Worm (Caenorhabditis elegans) whole organism, L4/young adult: ENCODE data around the gene Y40B10A.11.

Experiments used
- W03F9.2 ChIP-seq: fragments of 150-350 bp; optimal IDR thresholded peaks from 2 replicates; lab custom pipeline; 2014; ENCODE audit warnings: missing biosample characterization, missing genetic modification characterization
- him-1 ChIP-seq: sonication (generic microtip); optimal IDR thresholded peaks from 2 replicates; lab custom pipeline; 2016; ENCODE audit warnings: missing genotype, missing genetic modification reagents, missing genetic modification characterization, missing compliant biosample characterization

ce11 chrV:2067985-2068499 is 16.6 kb upstream of the Y40B10A.11 start, which contains the start of gene lbp-9:
- TF ChIP-seq him-1: no peak
- TF ChIP-seq W03F9.2 (tag; lab: Kevin White, UChicago): no peak
